Worm (Caenorhabditis elegans) whole organism, L3 larva: ENCODE results near the gene F26D11.1.

Source experiments
- elt-2 ChIP-seq: sonication (generic microtip); optimal IDR thresholded peaks from 2 replicates; lab custom pipeline; 2016; ENCODE audit warnings: missing genetic modification reagents, mild to moderate bottlenecking, missing genetic modification characterization, missing compliant biosample characterization
- nfya-1 ChIP-seq: sonication (generic microtip); optimal IDR thresholded peaks from 2 replicates; lab custom pipeline; 2017; ENCODE audit warnings: missing genetic modification characterization, mild to moderate bottlenecking, missing compliant biosample characterization, antibody characterized with exemption, moderate library complexity; ENCODE audit not compliant: insufficient read depth
- pha-4 ChIP-seq: fragments of 150-350 bp; optimal IDR thresholded peaks from 2 replicates; lab custom pipeline; 2014; ENCODE audit warnings: missing biosample characterization, missing genetic modification reagents, missing genetic modification characterization
- ztf-11 ChIP-seq: fragments of 150-350 bp; optimal IDR thresholded peaks from 2 replicates; lab custom pipeline; 2014; ENCODE audit warnings: missing biosample characterization, missing genetic modification characterization

- no peak for TF ChIP-seq nfya-1 (tag; lab: Kevin White, UChicago)
- TF ChIP-seq ztf-11 (tag; lab: Kevin White, UChicago), result no peak
- TF ChIP-seq elt-2, result no peak
- TF ChIP-seq pha-4, result no peak
These were observed 47.6 kb downstream of the F26D11.1 start, which contains the start of gene oma-2 for ce11 chrV:8028825-8029489.
